Worm (Caenorhabditis elegans) whole organism, young adult: ENCODE results near the gene his-3.

Experiments
- F10E7.11 ChIP-seq: sonication (generic microtip); optimal IDR thresholded peaks from 2 replicates; lab custom pipeline; 2017; ENCODE audit warnings: mild to moderate bottlenecking, missing genetic modification characterization, moderate library complexity, missing compliant biosample characterization
- F49E8.2 ChIP-seq: sonication (generic microtip); optimal IDR thresholded peaks from 3 replicates; lab custom pipeline; 2017; ENCODE audit warnings: missing genetic modification characterization, mild to moderate bottlenecking, missing compliant biosample characterization, antibody characterized with exemption, moderate library complexity; ENCODE audit not compliant: insufficient read depth
- T07F8.4 ChIP-seq: sonication (generic microtip); optimal IDR thresholded peaks from 2 replicates; lab custom pipeline; 2016; ENCODE audit warnings: mild to moderate bottlenecking, missing genetic modification characterization, moderate library complexity, missing compliant biosample characterization
- akir-1 ChIP-seq: fragments of 200-800 bp; sonication (Bioruptor generic); optimal IDR thresholded peaks from 2 replicates; lab custom pipeline; 2018; ENCODE audit warnings: mild to moderate bottlenecking, missing genetic modification characterization, moderate library complexity, missing compliant biosample characterization
- aptf-2 ChIP-seq: fragments of 200-800 bp; sonication (Bioruptor generic); conservative IDR thresholded peaks from 2 replicates; pipeline ENCODE4 v1.3.6; 2022; ENCODE audit warnings: missing genetic modification reagents, missing genetic modification characterization, missing compliant biosample characterization
- atf-7 ChIP-seq: sonication (generic microtip); optimal IDR thresholded peaks from 2 replicates; lab custom pipeline; 2017; ENCODE audit warnings: mild to moderate bottlenecking, missing genetic modification characterization, missing compliant biosample characterization
- attf-3 ChIP-seq: fragments of 200-800 bp; sonication (Bioruptor generic); conservative IDR thresholded peaks from 2 replicates; pipeline ENCODE4 v1.3.6; 2022; ENCODE audit warnings: missing genetic modification reagents, missing genetic modification characterization, missing compliant biosample characterization
- attf-6 ChIP-seq: fragments of 200-800 bp; sonication (Bioruptor generic); IDR thresholded peaks from 2 replicates; pipeline ENCODE4 v1.3.6; 2022; ENCODE audit warnings: missing genetic modification reagents, missing genetic modification characterization, missing compliant biosample characterization
- ccch-3 ChIP-seq: fragments of 200-800 bp; sonication (Bioruptor generic); optimal IDR thresholded peaks from 2 replicates; lab custom pipeline; 2018; ENCODE audit warnings: mild to moderate bottlenecking, missing genetic modification characterization, missing compliant biosample characterization
- ceh-100 ChIP-seq: fragments of 200-800 bp; sonication (Bioruptor generic); IDR thresholded peaks from 2 replicates; pipeline ENCODE4 v1.3.6; 2022; ENCODE audit warnings: missing genetic modification reagents, missing genetic modification characterization, missing compliant biosample characterization
- ceh-27 ChIP-seq: fragments of 200-800 bp; sonication (Bioruptor generic); optimal IDR thresholded peaks from 2 replicates; lab custom pipeline; 2018; ENCODE audit warnings: mild to moderate bottlenecking, missing genetic modification characterization, moderate library complexity, missing compliant biosample characterization
- ceh-79 ChIP-seq: sonication (generic microtip); optimal IDR thresholded peaks from 2 replicates; lab custom pipeline; 2017; ENCODE audit warnings: mild to moderate bottlenecking, missing genetic modification characterization, missing compliant biosample characterization
- egl-44 ChIP-seq: fragments of 200-800 bp; sonication (Bioruptor generic); IDR thresholded peaks from 2 replicates; pipeline ENCODE4 v1.3.6; 2022; ENCODE audit warnings: missing genetic modification reagents, missing genetic modification characterization, missing compliant biosample characterization
- ekl-4 ChIP-seq: fragments of 200-800 bp; sonication (Bioruptor generic); IDR thresholded peaks from 2 replicates; pipeline ENCODE4 v1.3.6; 2022; ENCODE audit warnings: missing genetic modification reagents, missing genetic modification characterization, missing compliant biosample characterization
- ets-4 ChIP-seq: fragments of 200-800 bp; sonication (Bioruptor generic); optimal IDR thresholded peaks from 2 replicates; lab custom pipeline; 2018; ENCODE audit warnings: mild to moderate bottlenecking, missing genetic modification characterization, missing compliant biosample characterization
- lin-40 ChIP-seq: sonication (generic microtip); optimal IDR thresholded peaks from 2 replicates; lab custom pipeline; 2016; ENCODE audit warnings: missing genetic modification characterization, mild to moderate bottlenecking, missing compliant biosample characterization, missing genotype, missing genetic modification reagents
- lsl-1 ChIP-seq: fragments of 200-800 bp; sonication (Bioruptor generic); optimal IDR thresholded peaks from 2 replicates; lab custom pipeline; 2018; ENCODE audit warnings: mild to moderate bottlenecking, missing genetic modification characterization, moderate library complexity, missing compliant biosample characterization
- madf-3 ChIP-seq: fragments of 200-800 bp; sonication (Bioruptor generic); IDR thresholded peaks from 2 replicates; pipeline ENCODE4 v1.3.6; 2022; ENCODE audit warnings: missing genetic modification reagents, missing genetic modification characterization, missing compliant biosample characterization
- mcd-1 ChIP-seq: fragments of 200-800 bp; sonication (Bioruptor generic); IDR thresholded peaks from 2 replicates; pipeline ENCODE4 v1.3.6; 2022; ENCODE audit warnings: missing genetic modification reagents, missing genetic modification characterization, missing compliant biosample characterization
- nfyb-1 ChIP-seq: fragments of 200-800 bp; sonication (Bioruptor generic); IDR thresholded peaks from 2 replicates; pipeline ENCODE4 v1.3.6; 2022; ENCODE audit warnings: missing genetic modification reagents, missing genetic modification characterization, missing compliant biosample characterization
- nhr-120 ChIP-seq: fragments of 200-800 bp; sonication (Bioruptor generic); IDR thresholded peaks from 2 replicates; pipeline ENCODE4 v1.3.6; 2022; ENCODE audit warnings: missing genetic modification characterization, missing compliant biosample characterization
- nhr-179 ChIP-seq: sonication (generic microtip); optimal IDR thresholded peaks from 2 replicates; lab custom pipeline; 2016; ENCODE audit warnings: mild to moderate bottlenecking, missing genetic modification characterization, missing compliant biosample characterization
- pbrm-1 ChIP-seq: fragments of 200-800 bp; sonication (Bioruptor generic); IDR thresholded peaks from 2 replicates; pipeline ENCODE4 v1.3.6; 2022; ENCODE audit warnings: missing genetic modification reagents, missing genetic modification characterization, missing compliant biosample characterization
- rec-8 ChIP-seq, 2 experiments: sonication (generic microtip); optimal IDR thresholded peaks; 2 replicates each; lab custom pipeline; 2016; ENCODE audit warnings: mild to moderate bottlenecking in 2 of 2, missing genetic modification characterization in 2 of 2, missing genetic modification reagents in 2 of 2, missing genotype in 2 of 2, missing biosample characterization in 1 of 2, missing compliant biosample characterization in 1 of 2, moderate library complexity in 1 of 2
- sdz-38 ChIP-seq: sonication (generic microtip); optimal IDR thresholded peaks from 2 replicates; lab custom pipeline; 2016; ENCODE audit warnings: missing genotype, missing genetic modification characterization, missing compliant biosample characterization
- sea-2 ChIP-seq: fragments of 200-800 bp; sonication (Bioruptor generic); IDR thresholded peaks from 2 replicates; pipeline ENCODE4 v1.3.6; 2022; ENCODE audit warnings: missing genetic modification characterization, missing compliant biosample characterization
- snpc-1.1 ChIP-seq: sonication (generic microtip); optimal IDR thresholded peaks from 2 replicates; lab custom pipeline; 2017; ENCODE audit warnings: missing genetic modification characterization, mild to moderate bottlenecking, missing compliant biosample characterization, antibody characterized with exemption, moderate library complexity, missing genotype, missing genetic modification reagents; ENCODE audit not compliant: insufficient read depth
- snpc-3.4 ChIP-seq: sonication (generic microtip); optimal IDR thresholded peaks from 2 replicates; lab custom pipeline; 2017; ENCODE audit warnings: missing genetic modification characterization, mild to moderate bottlenecking, missing compliant biosample characterization, antibody characterized with exemption, moderate library complexity, missing genotype, missing genetic modification reagents
- snpc-4 ChIP-seq, 5 experiments: fragments of 150-350 bp in 1 of 5; sonication (generic microtip) in 4 of 5; optimal IDR thresholded peaks; 2 replicates each; lab custom pipeline; 2014 to 2018; ENCODE audit warnings: missing genetic modification characterization in 5 of 5, missing biosample characterization in 3 of 5, antibody characterized with exemption in 2 of 5, mild to moderate bottlenecking in 2 of 5, missing compliant biosample characterization in 2 of 5, missing genotype in 2 of 5, moderate library complexity in 2 of 5, missing genetic modification reagents in 1 of 5
- sptf-2 ChIP-seq: fragments of 200-800 bp; sonication (Bioruptor generic); optimal IDR thresholded peaks from 2 replicates; lab custom pipeline; 2018; ENCODE audit warnings: mild to moderate bottlenecking, missing genetic modification characterization, missing compliant biosample characterization
- tbp1 ChIP-seq: fragments of 200-800 bp; sonication (Bioruptor generic); optimal IDR thresholded peaks from 2 replicates; lab custom pipeline; 2018; ENCODE audit warnings: mild to moderate bottlenecking, missing genetic modification characterization, missing compliant biosample characterization
- tbx-9 ChIP-seq: sonication (generic microtip); optimal IDR thresholded peaks from 2 replicates; lab custom pipeline; 2016; ENCODE audit warnings: borderline replicate concordance, missing genetic modification characterization, inconsistent platforms, missing compliant biosample characterization
- xnd-1 ChIP-seq: sonication (generic microtip); optimal IDR thresholded peaks from 2 replicates; lab custom pipeline; 2016; ENCODE audit warnings: missing genotype, missing genetic modification reagents, missing genetic modification characterization, missing compliant biosample characterization
- zfh-2 ChIP-seq: fragments of 200-800 bp; sonication (Bioruptor generic); conservative IDR thresholded peaks from 2 replicates; pipeline ENCODE4 v1.3.6; 2022; ENCODE audit warnings: missing genetic modification reagents, missing genetic modification characterization, missing compliant biosample characterization
- zim-3 ChIP-seq: sonication (generic microtip); optimal IDR thresholded peaks from 2 replicates; lab custom pipeline; 2017; ENCODE audit warnings: mild to moderate bottlenecking, missing genetic modification characterization, moderate library complexity, missing compliant biosample characterization
- ztf-18 ChIP-seq: sonication (generic microtip); optimal IDR thresholded peaks from 2 replicates; lab custom pipeline; 2016; ENCODE audit warnings: missing genotype, mild to moderate bottlenecking, missing genetic modification characterization, missing compliant biosample characterization
- ztf-26 ChIP-seq: sonication (generic microtip); optimal IDR thresholded peaks from 2 replicates; lab custom pipeline; 2017; ENCODE audit warnings: missing genetic modification characterization, missing compliant biosample characterization
- ztf-6 ChIP-seq: fragments of 200-800 bp; sonication (Bioruptor generic); IDR thresholded peaks from 2 replicates; pipeline ENCODE4 v1.3.6; 2022; ENCODE audit warnings: missing genetic modification reagents, missing genetic modification characterization, missing compliant biosample characterization

The his-3 gene

DNA sequence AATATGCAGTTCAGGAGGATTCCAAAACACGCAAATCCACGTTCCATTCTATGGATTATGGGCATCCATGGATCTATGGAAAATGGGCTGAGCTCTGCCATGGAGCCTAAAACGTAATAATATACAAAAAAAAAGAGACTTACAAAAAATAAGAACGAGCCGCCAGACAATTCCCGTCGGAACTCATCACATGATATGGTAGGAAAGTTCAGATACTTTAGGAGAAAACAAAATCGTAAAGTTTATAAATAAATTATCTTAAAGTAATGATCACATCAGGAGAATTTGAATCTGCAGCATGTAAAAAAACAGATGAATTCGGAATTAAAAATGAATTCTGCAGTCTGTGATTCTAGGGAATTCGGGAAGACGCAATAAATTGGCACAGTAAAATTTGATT is 25.0 kb upstream of the his-3 start, which contains the start of gene str-232:
TSS of gene str-232 (minus strand) at position 101 of the 400 bp plus-strand sequence.
- TF ChIP-seq tbx-9 (no peak), ceh-79 (tag; lab: Kevin White, UChicago) (no peak), nhr-179 (tag; lab: Kevin White, UChicago) (no peak), nfyb-1 (GFP tag; lab: Robert Waterston, UW) (no peak), madf-3 (GFP tag; lab: Robert Waterston, UW) (no peak), atf-7 (tag; lab: Kevin White, UChicago) (no peak), pbrm-1 (GFP tag; lab: Robert Waterston, UW) (no peak), snpc-4 (GFP tag; optimal IDR thresholded peaks at IDR 0.05; lab: Kevin White, UChicago) (no peak), snpc-4 (tag; optimal IDR thresholded peaks at IDR 0.05; lab: Kevin White, UChicago) (no peak), snpc-3.4 (tag; lab: Kevin White, UChicago) (no peak), sdz-38 (tag; lab: Kevin White, UChicago) (no peak), akir-1 (no peak), tbp1 (GFP tag; lab: Kevin White, UChicago) (no peak), lin-40 (tag; lab: Kevin White, UChicago) (no peak), ceh-27 (GFP tag; lab: Kevin White, UChicago) (no peak), rec-8 (tag; optimal IDR thresholded peaks at IDR 0.05; lab: Kevin White, UChicago) (no peak), lsl-1 (no peak), aptf-2 (no peak), egl-44 (GFP tag; lab: Robert Waterston, UW) (no peak), nhr-120 (no peak)

- TF ChIP-seq xnd-1 (tag; lab: Kevin White, UChicago) (no peak), attf-3 (GFP tag; lab: Robert Waterston, UW) (no peak), ccch-3 (GFP tag; lab: Kevin White, UChicago) (no peak), ztf-6 (no peak), T07F8.4 (tag; lab: Kevin White, UChicago) (no peak), ztf-26 (no peak), sea-2 (GFP tag; lab: Robert Waterston, UW) (no peak), sptf-2 (GFP tag; lab: Kevin White, UChicago) (no peak), egl-44 (GFP tag; lab: Robert Waterston, UW) (no peak), lin-40 (tag; lab: Kevin White, UChicago) (no peak), snpc-1.1 (tag; lab: Kevin White, UChicago) (no peak), F10E7.11 (tag; lab: Kevin White, UChicago) (no peak), zim-3 (tag; lab: Kevin White, UChicago) (no peak), ets-4 (GFP tag; lab: Kevin White, UChicago) (no peak), snpc-4 (GFP tag; optimal IDR thresholded peaks at IDR 0.05; lab: Kevin White, UChicago) (no peak), snpc-4 (tag; optimal IDR thresholded peaks at IDR 0.05; lab: Kevin White, UChicago) (no peak), mcd-1 (no peak), ekl-4 (no peak)
Measured at ce11 chrV:16016977-16017376, 23.6 kb upstream of the his-3 start.

DNA sequence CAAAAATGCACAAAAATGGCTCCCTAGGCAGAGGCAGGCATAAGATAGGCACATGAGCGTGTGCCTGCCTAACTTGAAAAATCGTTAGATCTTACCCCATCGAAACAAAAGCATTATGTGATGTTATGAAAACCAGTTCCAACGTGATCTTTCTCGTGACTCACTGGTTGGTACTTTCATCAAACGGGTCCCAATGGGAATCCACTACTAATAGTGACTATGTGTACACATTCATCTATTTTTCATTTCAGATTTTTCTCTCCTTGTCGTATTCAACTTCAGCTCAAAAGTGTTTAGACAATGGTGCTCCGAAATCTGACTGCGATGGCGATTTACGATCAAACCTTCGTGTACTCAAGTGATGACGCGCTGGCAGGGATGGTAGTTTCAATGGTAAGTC is 22.9 kb upstream of the his-3 start, which contains the start of gene srx-43:
TSS of gene srx-43 (plus strand) at position 301 of the 400 bp plus-strand sequence.
- TF ChIP-seq ztf-18 (no peak), tbp1 (GFP tag; lab: Kevin White, UChicago) (no peak), ceh-100 (GFP tag; lab: Robert Waterston, UW) (no peak), F49E8.2 (no peak), attf-6 (GFP tag; lab: Robert Waterston, UW) (no peak), zfh-2 (GFP tag; lab: Robert Waterston, UW) (no peak)
